Fruit fly (Drosophila melanogaster) S2 (cell line): ENCODE results near the gene CG3355.

Source experiments
- CG8478 ChIP-seq: fragments of >200 bp; optimal IDR thresholded peaks from 2 replicates; lab custom pipeline; 2018
- CTCF ChIP-seq, 2 experiments: fragments of >200 bp; optimal IDR thresholded peaks; 2 replicates each; lab custom pipeline; 2018

DNA sequence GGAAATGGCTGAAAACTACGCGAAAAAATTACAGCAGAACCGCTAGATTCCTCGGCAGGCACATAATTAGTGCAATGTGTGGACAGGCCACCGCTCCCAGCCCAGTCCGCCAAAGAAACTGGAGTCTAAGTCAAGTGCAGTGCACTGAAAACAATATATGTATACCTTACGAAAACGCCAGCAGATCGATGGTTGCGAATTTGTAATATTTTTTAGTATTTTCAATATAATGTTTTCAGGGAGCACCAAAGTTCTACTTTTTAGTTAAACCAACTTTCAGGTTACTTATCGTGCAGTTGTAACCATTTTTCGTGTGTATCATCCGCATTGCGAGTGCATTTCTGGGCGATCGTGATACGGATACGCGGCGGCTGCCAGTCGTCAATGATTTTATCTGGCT, 29.3 kb upstream of the CG3355 start:
- TF ChIP-seq CG8478 (lab: Kevin White, UChicago) (no peak), CTCF (optimal IDR thresholded peaks at IDR 0.05; lab: Kevin White, UChicago) (no peak)
